Worm (Caenorhabditis elegans) whole organism, L1 larva: ENCODE data around the gene dct-1.

Experiments used
- alr-1 ChIP-seq: fragments of 200-800 bp; sonication (Bioruptor generic); optimal IDR thresholded peaks from 2 replicates; lab custom pipeline; 2018; ENCODE audit warnings: borderline replicate concordance, mild to moderate bottlenecking, missing genetic modification characterization, missing compliant biosample characterization
- aly-2 ChIP-seq: fragments of 150-350 bp; optimal IDR thresholded peaks from 2 replicates; lab custom pipeline; 2014; ENCODE audit warnings: missing biosample characterization, missing genetic modification characterization
- blmp-1 ChIP-seq: fragments of 150-350 bp; optimal IDR thresholded peaks from 2 replicates; lab custom pipeline; 2014; ENCODE audit warnings: missing biosample characterization, missing genetic modification characterization
- ceh-63 ChIP-seq: fragments of 200-800 bp; sonication (Bioruptor generic); optimal IDR thresholded peaks from 2 replicates; lab custom pipeline; 2018; ENCODE audit warnings: mild to moderate bottlenecking, missing genetic modification characterization, missing compliant biosample characterization
- ceh-82 ChIP-seq, 3 experiments: fragments of 150-350 bp in 1 of 3; sonication (generic microtip) in 2 of 3; optimal IDR thresholded peaks; 2 replicates each; lab custom pipeline; 2014 to 2017; ENCODE audit warnings: missing biosample characterization in 3 of 3, missing genetic modification characterization in 3 of 3
- ceh-88 ChIP-seq: fragments of 200-800 bp; sonication (Bioruptor generic); IDR thresholded peaks from 2 replicates; pipeline ENCODE4 v1.3.6; 2022; ENCODE audit warnings: missing genetic modification characterization, missing compliant biosample characterization
- dsc-1 ChIP-seq: sonication (generic microtip); optimal IDR thresholded peaks from 2 replicates; lab custom pipeline; 2016; ENCODE audit warnings: mild to moderate bottlenecking, missing genetic modification characterization, missing compliant biosample characterization
- efl-3 ChIP-seq: fragments of 200-800 bp; sonication (Bioruptor generic); optimal IDR thresholded peaks from 2 replicates; lab custom pipeline; 2018; ENCODE audit warnings: mild to moderate bottlenecking, missing genetic modification characterization, missing compliant biosample characterization
- elt-2 ChIP-seq: sonication (generic microtip); optimal IDR thresholded peaks from 2 replicates; lab custom pipeline; 2016; ENCODE audit warnings: missing genetic modification characterization, mild to moderate bottlenecking, inconsistent platforms, missing compliant biosample characterization, missing genetic modification reagents
- elt-3 ChIP-seq, 6 experiments: fragments of 150-350 bp in 1 of 6; sonication (generic microtip); optimal IDR thresholded peaks; 2 replicates each; lab custom pipeline; 2017 to 2018; ENCODE audit warnings: missing biosample characterization in 6 of 6, missing genetic modification characterization in 6 of 6, inconsistent platforms in 1 of 6
- ets-5 ChIP-seq: fragments of 200-800 bp; sonication (Bioruptor generic); IDR thresholded peaks from 2 replicates; pipeline ENCODE4 v1.3.6; 2022; ENCODE audit warnings: missing genetic modification characterization, missing compliant biosample characterization
- fkh-4 ChIP-seq: sonication (generic microtip); optimal IDR thresholded peaks from 2 replicates; lab custom pipeline; 2016; ENCODE audit warnings: missing compliant biosample characterization, missing genetic modification characterization, borderline replicate concordance
- fkh-8 ChIP-seq: sonication (generic microtip); optimal IDR thresholded peaks from 2 replicates; lab custom pipeline; 2016; ENCODE audit warnings: mild to moderate bottlenecking, missing genetic modification characterization, missing compliant biosample characterization
- fos-1 ChIP-seq: fragments of 150-350 bp; optimal IDR thresholded peaks from 2 replicates; lab custom pipeline; 2014; ENCODE audit warnings: missing biosample characterization, missing genetic modification characterization
- hlh-17 ChIP-seq: fragments of 200-800 bp; sonication (Bioruptor generic); optimal IDR thresholded peaks from 2 replicates; lab custom pipeline; 2018; ENCODE audit warnings: missing genetic modification characterization, mild to moderate bottlenecking, missing compliant biosample characterization, moderate library complexity, borderline replicate concordance
- hlh-4 ChIP-seq: sonication (generic microtip); optimal IDR thresholded peaks from 2 replicates; lab custom pipeline; 2016; ENCODE audit warnings: mild to moderate bottlenecking, missing genetic modification characterization, missing compliant biosample characterization
- irx-1 ChIP-seq: sonication (generic microtip); optimal IDR thresholded peaks from 2 replicates; lab custom pipeline; 2016; ENCODE audit warnings: missing genetic modification characterization, missing compliant biosample characterization
- isw-1 ChIP-seq: fragments of 200-800 bp; sonication (Bioruptor generic); IDR thresholded peaks from 2 replicates; pipeline ENCODE4 v1.3.6; 2022; ENCODE audit warnings: missing genetic modification characterization, missing compliant biosample characterization
- lin-13 ChIP-seq: fragments of 150-350 bp; optimal IDR thresholded peaks from 2 replicates; lab custom pipeline; 2014; ENCODE audit warnings: missing biosample characterization, missing genetic modification reagents, missing genetic modification characterization
- lin-14 ChIP-seq: fragments of 200-800 bp; sonication (Bioruptor generic); optimal IDR thresholded peaks from 2 replicates; lab custom pipeline; 2018; ENCODE audit warnings: mild to moderate bottlenecking, missing genetic modification characterization, moderate library complexity, missing compliant biosample characterization
- lin-35 ChIP-seq, 2 experiments: fragments of 150-350 bp; optimal IDR thresholded peaks; 2 replicates each; lab custom pipeline; 2014; ENCODE audit warnings: missing biosample characterization in 2 of 2, missing genetic modification characterization in 2 of 2, missing genetic modification reagents in 2 of 2
- mab-9 ChIP-seq: fragments of 200-800 bp; sonication (Bioruptor generic); IDR thresholded peaks from 2 replicates; pipeline ENCODE4 v1.3.6; 2022; ENCODE audit warnings: missing genetic modification reagents, missing genetic modification characterization, missing compliant biosample characterization
- nhr-20 ChIP-seq: sonication (generic microtip); optimal IDR thresholded peaks from 2 replicates; lab custom pipeline; 2016; ENCODE audit warnings: mild to moderate bottlenecking, missing genetic modification characterization, missing compliant biosample characterization
- nhr-237 ChIP-seq: fragments of 150-350 bp; optimal IDR thresholded peaks from 2 replicates; lab custom pipeline; 2014; ENCODE audit warnings: missing biosample characterization, missing genetic modification characterization
- nhr-47 ChIP-seq: sonication (generic microtip); optimal IDR thresholded peaks from 2 replicates; lab custom pipeline; 2016; ENCODE audit warnings: mild to moderate bottlenecking, missing genetic modification characterization, moderate library complexity, missing compliant biosample characterization
- nhr-71 ChIP-seq: sonication (generic microtip); optimal IDR thresholded peaks from 2 replicates; lab custom pipeline; 2016; ENCODE audit warnings: mild to moderate bottlenecking, missing genetic modification characterization, moderate library complexity, missing compliant biosample characterization
- nhr-77 ChIP-seq: fragments of 150-350 bp; optimal IDR thresholded peaks from 2 replicates; lab custom pipeline; 2014; ENCODE audit warnings: missing biosample characterization, missing genetic modification characterization
- nhr-85 ChIP-seq: sonication (generic microtip); peaks from one replicate; lab custom pipeline; 2016; ENCODE audit warnings: missing genetic modification characterization, inconsistent platforms, missing compliant biosample characterization
- pax-3 ChIP-seq: fragments of 200-800 bp; sonication (Bioruptor generic); optimal IDR thresholded peaks from 2 replicates; lab custom pipeline; 2018; ENCODE audit warnings: mild to moderate bottlenecking, missing genetic modification characterization, moderate library complexity, missing compliant biosample characterization
- snu-23 ChIP-seq: sonication (generic microtip); optimal IDR thresholded peaks from 2 replicates; lab custom pipeline; 2016; ENCODE audit warnings: missing genetic modification characterization, missing compliant biosample characterization
- sox-4 ChIP-seq: sonication (generic microtip); optimal IDR thresholded peaks from 2 replicates; lab custom pipeline; 2016; ENCODE audit warnings: missing genetic modification characterization, missing compliant biosample characterization
- sptf-1 ChIP-seq: fragments of 150-350 bp; optimal IDR thresholded peaks from 2 replicates; lab custom pipeline; 2014; ENCODE audit warnings: missing biosample characterization, missing genetic modification characterization
- swsn-7 ChIP-seq: sonication (generic microtip); optimal IDR thresholded peaks from 2 replicates; lab custom pipeline; 2016; ENCODE audit warnings: missing genetic modification characterization, missing compliant biosample characterization
- tlp-1 ChIP-seq: fragments of 150-350 bp; optimal IDR thresholded peaks from 2 replicates; lab custom pipeline; 2014; ENCODE audit warnings: missing biosample characterization, missing genetic modification characterization
- unc-30 ChIP-seq: sonication (generic microtip); optimal IDR thresholded peaks from 2 replicates; lab custom pipeline; 2017; ENCODE audit warnings: missing biosample characterization, missing genetic modification characterization
- unc-86 ChIP-seq: sonication (generic microtip); optimal IDR thresholded peaks from 2 replicates; lab custom pipeline; 2016; ENCODE audit warnings: missing genetic modification characterization, missing compliant biosample characterization
- xbp-1 ChIP-seq: sonication (generic microtip); optimal IDR thresholded peaks from 2 replicates; lab custom pipeline; 2016; ENCODE audit warnings: missing genetic modification characterization, missing compliant biosample characterization
- zag-1 ChIP-seq: fragments of 150-350 bp; optimal IDR thresholded peaks from 2 replicates; lab custom pipeline; 2014; ENCODE audit warnings: missing biosample characterization, missing genetic modification characterization
- zip-4 ChIP-seq: fragments of 200-800 bp; sonication (Bioruptor generic); optimal IDR thresholded peaks from 2 replicates; lab custom pipeline; 2018; ENCODE audit warnings: mild to moderate bottlenecking, missing genetic modification characterization, moderate library complexity, missing compliant biosample characterization

Gene dct-1

ce11 chrX:7975741-7976140, 21.6 kb downstream of the dct-1 start:
- TF ChIP-seq elt-2 (peak; percentile 23), lin-13 (no peak)

- no peak for TF ChIP-seq sptf-1 (tag; lab: Kevin White, UChicago)
- TF ChIP-seq lin-13: no peak
- TF ChIP-seq ceh-63 (GFP tag; lab: Kevin White, UChicago): no peak
- no peak for TF ChIP-seq lin-35 (GFP tag; optimal IDR thresholded peaks at IDR 0.05; lab: Kevin White, UChicago)
- no peak for TF ChIP-seq swsn-7 (tag; lab: Kevin White, UChicago)
- TF ChIP-seq mab-9 (GFP tag; lab: Robert Waterston, UW): no peak
- TF ChIP-seq fos-1: no peak
Measured at ce11 chrX:7976400-7976799, 22.2 kb downstream of the dct-1 start, which contains the start of gene F45E1.5. Gene F45E1.5, plus strand, starts transcription at chrX:7976700.

ce11 chrX:7977452-7977851, 23.3 kb downstream of the dct-1 start:
- no peak for TF ChIP-seq nhr-77 (tag; lab: Kevin White, UChicago)
- TF ChIP-seq dsc-1 (tag; lab: Kevin White, UChicago): peak; percentile 31
- TF ChIP-seq nhr-47 (tag; lab: Kevin White, UChicago): peak; percentile 51
- peak; percentile 41 for TF ChIP-seq sox-4 (tag; lab: Kevin White, UChicago)
- no peak for TF ChIP-seq zip-4
- no peak for TF ChIP-seq fos-1
- peak; percentile 66 for TF ChIP-seq nhr-71 (tag; lab: Kevin White, UChicago)
- TF ChIP-seq ceh-88 (GFP tag; lab: Robert Waterston, UW): no peak
- peak; percentile 87 for TF ChIP-seq fkh-8 (tag; lab: Kevin White, UChicago)
- TF ChIP-seq tlp-1 (tag; lab: Kevin White, UChicago): no peak

- no peak for TF ChIP-seq efl-3 (GFP tag; lab: Kevin White, UChicago)
- no peak for TF ChIP-seq pax-3 (tag; lab: Kevin White, UChicago)
- TF ChIP-seq unc-30 (tag; lab: Kevin White, UChicago): no peak
- peak; percentile 34 for TF ChIP-seq lin-14 (GFP tag; lab: Kevin White, UChicago)
- no peak for TF ChIP-seq fos-1
- peak in 1 of 2 experiments; percentile 40 for TF ChIP-seq lin-35 (GFP tag; optimal IDR thresholded peaks at IDR 0.05; lab: Kevin White, UChicago)
- TF ChIP-seq nhr-20 (tag; lab: Kevin White, UChicago): peak; percentile 20
- TF ChIP-seq elt-3 (tag; optimal IDR thresholded peaks at IDR 0.05; lab: Kevin White, UChicago): peak in 1 of 6 experiments; percentile 21
- TF ChIP-seq nhr-85 (tag; lab: Kevin White, UChicago): peak; percentile 61
- TF ChIP-seq irx-1 (tag; lab: Kevin White, UChicago): no peak
- TF ChIP-seq hlh-17 (GFP tag; lab: Kevin White, UChicago): no peak
- no peak for TF ChIP-seq ets-5
- TF ChIP-seq aly-2 (tag; lab: Kevin White, UChicago): no peak
- peak; percentile 70 for TF ChIP-seq fkh-8 (tag; lab: Kevin White, UChicago)
- no peak for TF ChIP-seq ceh-63 (GFP tag; lab: Kevin White, UChicago)
- no peak for TF ChIP-seq nhr-47 (tag; lab: Kevin White, UChicago)
- no peak for TF ChIP-seq unc-86 (tag; lab: Kevin White, UChicago)
- TF ChIP-seq xbp-1 (tag; lab: Kevin White, UChicago): peak; percentile 3
- peak; percentile 81 for TF ChIP-seq blmp-1 (tag; lab: Kevin White, UChicago)
- TF ChIP-seq hlh-4 (tag; lab: Kevin White, UChicago): no peak
- no peak for TF ChIP-seq isw-1 (GFP tag; lab: Robert Waterston, UW)
- no peak for TF ChIP-seq alr-1 (tag; lab: Kevin White, UChicago)
- TF ChIP-seq ceh-82 (tag; optimal IDR thresholded peaks at IDR 0.05; lab: Kevin White, UChicago): no peak
- TF ChIP-seq snu-23 (GFP tag; lab: Kevin White, UChicago): no peak
- no peak for TF ChIP-seq zag-1 (tag; lab: Kevin White, UChicago)
- no peak for TF ChIP-seq nhr-237 (tag; lab: Kevin White, UChicago)
- TF ChIP-seq nhr-71 (tag; lab: Kevin White, UChicago): peak; percentile 17
- TF ChIP-seq fkh-4 (tag; lab: Kevin White, UChicago): no peak
- no peak for TF ChIP-seq dsc-1 (tag; lab: Kevin White, UChicago)
Measured at ce11 chrX:7982047-7982446, 27.9 kb downstream of the dct-1 start, which contains the start of gene his-71. Gene his-71, minus strand, starts transcription at chrX:7982070.
